Worm (Caenorhabditis elegans) whole organism, L3 larva: ENCODE results near the gene K07B1.4.

ENCODE experiments used
- ZK546.5 ChIP-seq: sonication (generic microtip); optimal IDR thresholded peaks from 2 replicates; lab custom pipeline; 2017; ENCODE audit warnings: missing biosample characterization, missing genetic modification characterization
- aly-2 ChIP-seq: fragments of 150-350 bp; optimal IDR thresholded peaks from 2 replicates; lab custom pipeline; 2014; ENCODE audit warnings: missing biosample characterization, missing genetic modification characterization
- ama-1 ChIP-seq: fragments of 150-350 bp; optimal IDR thresholded peaks from 2 replicates; lab custom pipeline; 2018
- ceh-16 ChIP-seq: sonication (generic microtip); optimal IDR thresholded peaks from 2 replicates; lab custom pipeline; 2017; ENCODE audit warnings: missing biosample characterization, missing genetic modification characterization
- ceh-28 ChIP-seq: fragments of 150-350 bp; optimal IDR thresholded peaks from 2 replicates; lab custom pipeline; 2014; ENCODE audit warnings: missing biosample characterization, missing genetic modification reagents, missing genetic modification characterization
- ceh-82 ChIP-seq: fragments of 150-350 bp; optimal IDR thresholded peaks from 2 replicates; lab custom pipeline; 2014; ENCODE audit warnings: missing biosample characterization, missing genetic modification characterization
- egl-27 ChIP-seq: sonication (generic microtip); optimal IDR thresholded peaks from 4 replicates; lab custom pipeline; 2017; ENCODE audit warnings: missing biosample characterization, missing genetic modification reagents, missing genetic modification characterization
- elt-1 ChIP-seq: fragments of 150-350 bp; optimal IDR thresholded peaks from 2 replicates; lab custom pipeline; 2014; ENCODE audit warnings: missing biosample characterization, missing genetic modification characterization
- elt-2 ChIP-seq: sonication (generic microtip); optimal IDR thresholded peaks from 2 replicates; lab custom pipeline; 2016; ENCODE audit warnings: missing genetic modification reagents, mild to moderate bottlenecking, missing genetic modification characterization, missing compliant biosample characterization
- elt-3 ChIP-seq, 3 experiments: fragments of 150-350 bp in 1 of 3; sonication (generic microtip) in 2 of 3; optimal IDR thresholded peaks; 2 replicates in 2 of 3; 4 replicates in 1 of 3; lab custom pipeline; 2014 to 2017; ENCODE audit warnings: missing biosample characterization in 3 of 3, missing genetic modification characterization in 3 of 3
- eor-1 ChIP-seq, 2 experiments: fragments of 150-350 bp; optimal IDR thresholded peaks; 2 replicates each; lab custom pipeline; 2014 to 2018; ENCODE audit warnings: missing biosample characterization in 2 of 2, missing genetic modification characterization in 2 of 2
- fkh-2 ChIP-seq: fragments of 150-350 bp; optimal IDR thresholded peaks from 2 replicates; lab custom pipeline; 2014; ENCODE audit warnings: missing biosample characterization, missing genetic modification reagents, missing genetic modification characterization
- fos-1 ChIP-seq: fragments of 150-350 bp; optimal IDR thresholded peaks from 2 replicates; lab custom pipeline; 2014; ENCODE audit warnings: missing biosample characterization, missing genetic modification characterization
- hmg-11 ChIP-seq: sonication (generic microtip); optimal IDR thresholded peaks from 2 replicates; lab custom pipeline; 2016; ENCODE audit warnings: missing genetic modification characterization, missing compliant biosample characterization
- lin-15B ChIP-seq: fragments of 150-350 bp; optimal IDR thresholded peaks from 2 replicates; lab custom pipeline; 2014; ENCODE audit warnings: missing biosample characterization, missing genetic modification characterization
- mml-1 ChIP-seq: fragments of 150-350 bp; sonication (generic microtip); optimal IDR thresholded peaks from 3 replicates; lab custom pipeline; 2014; ENCODE audit warnings: missing biosample characterization, missing genetic modification characterization
- nfya-1 ChIP-seq: sonication (generic microtip); optimal IDR thresholded peaks from 2 replicates; lab custom pipeline; 2017; ENCODE audit warnings: missing genetic modification characterization, mild to moderate bottlenecking, missing compliant biosample characterization, antibody characterized with exemption, moderate library complexity; ENCODE audit not compliant: insufficient read depth
- nhr-11 ChIP-seq: fragments of 150-350 bp; optimal IDR thresholded peaks from 2 replicates; lab custom pipeline; 2014; ENCODE audit warnings: missing biosample characterization, missing genetic modification characterization
- nhr-28 ChIP-seq: fragments of 150-350 bp; optimal IDR thresholded peaks from 2 replicates; lab custom pipeline; 2014; ENCODE audit warnings: missing biosample characterization, missing genetic modification characterization
- nhr-67 ChIP-seq: fragments of 150-350 bp; optimal IDR thresholded peaks from 2 replicates; lab custom pipeline; 2014; ENCODE audit warnings: missing biosample characterization, missing genetic modification characterization
- nhr-76 ChIP-seq: fragments of 150-350 bp; sonication (generic microtip); optimal IDR thresholded peaks from 5 replicates; lab custom pipeline; 2014; ENCODE audit warnings: missing biosample characterization, missing genetic modification characterization
- nhr-77 ChIP-seq: fragments of 150-350 bp; optimal IDR thresholded peaks from 2 replicates; lab custom pipeline; 2014; ENCODE audit warnings: missing biosample characterization, missing genetic modification characterization
- pha-4 ChIP-seq: fragments of 150-350 bp; optimal IDR thresholded peaks from 2 replicates; lab custom pipeline; 2014; ENCODE audit warnings: missing biosample characterization, missing genetic modification reagents, missing genetic modification characterization
- pqm-1 ChIP-seq: fragments of 150-350 bp; optimal IDR thresholded peaks from 2 replicates; lab custom pipeline; 2017; ENCODE audit warnings: missing biosample characterization, missing genetic modification characterization, inconsistent platforms
- sea-2 ChIP-seq: fragments of 150-350 bp; sonication (generic microtip); optimal IDR thresholded peaks from 4 replicates; lab custom pipeline; 2014; ENCODE audit warnings: missing biosample characterization, missing genetic modification reagents, missing genetic modification characterization
- snpc-4 ChIP-seq: fragments of 150-350 bp; optimal IDR thresholded peaks from 2 replicates; lab custom pipeline; 2014; ENCODE audit warnings: missing biosample characterization, missing genetic modification characterization
- tbx-2 ChIP-seq: sonication (generic microtip); optimal IDR thresholded peaks from 2 replicates; lab custom pipeline; 2016; ENCODE audit warnings: mild to moderate bottlenecking, missing genetic modification characterization, missing compliant biosample characterization
- unc-39 ChIP-seq: sonication (generic microtip); optimal IDR thresholded peaks from 4 replicates; lab custom pipeline; 2017; ENCODE audit warnings: missing biosample characterization, missing genetic modification characterization
- unc-62 ChIP-seq: fragments of 150-350 bp; sonication (generic microtip); optimal IDR thresholded peaks from 4 replicates; lab custom pipeline; 2014; ENCODE audit warnings: missing biosample characterization, missing genetic modification reagents, missing genetic modification characterization
- zag-1 ChIP-seq: fragments of 150-350 bp; optimal IDR thresholded peaks from 2 replicates; lab custom pipeline; 2014; ENCODE audit warnings: missing biosample characterization, missing genetic modification characterization
- ztf-11 ChIP-seq: fragments of 150-350 bp; optimal IDR thresholded peaks from 2 replicates; lab custom pipeline; 2014; ENCODE audit warnings: missing biosample characterization, missing genetic modification characterization
- ztf-4 ChIP-seq: fragments of 150-350 bp; optimal IDR thresholded peaks from 2 replicates; lab custom pipeline; 2014; ENCODE audit warnings: missing biosample characterization, missing genetic modification characterization

The K07B1.4 gene

ce11 chrV:9328670-9329069 is at the start of gene K07B1.4:
K07B1.4 (plus strand) TSS chrV:9328970.
- peak; percentile 19 for TF ChIP-seq elt-2 (tag; lab: Kevin White, UChicago)
- no peak for TF ChIP-seq unc-39

ce11 chrV:9282110-9282509 is 46.7 kb upstream of the K07B1.4 start, which contains the start of gene hlh-10:
hlh-10 (minus strand) TSS chrV:9282210.
- TF ChIP-seq eor-1 (tag; optimal IDR thresholded peaks at IDR 0.05; lab: Kevin White, UChicago), result no peak
- TF ChIP-seq ztf-11, result no peak
- no peak for TF ChIP-seq nhr-11 (tag; lab: Kevin White, UChicago)
- no peak for TF ChIP-seq snpc-4 (tag; lab: Kevin White, UChicago)
- no peak for TF ChIP-seq fos-1 (tag; lab: Kevin White, UChicago)
- TF ChIP-seq ztf-4 (tag; lab: Kevin White, UChicago), result no peak
- no peak for TF ChIP-seq ceh-28 (tag; lab: Kevin White, UChicago)
- TF ChIP-seq nhr-67, result no peak
- no peak for TF ChIP-seq elt-1 (tag; lab: Kevin White, UChicago)
- TF ChIP-seq elt-2 (tag; lab: Kevin White, UChicago), result no peak
- TF ChIP-seq ceh-16 (tag; lab: Kevin White, UChicago), result no peak
- TF ChIP-seq elt-3 (tag; optimal IDR thresholded peaks at IDR 0.05; lab: Kevin White, UChicago), result no peak
- no peak for TF ChIP-seq tbx-2 (tag; lab: Kevin White, UChicago)
- TF ChIP-seq egl-27 (tag; lab: Kevin White, UChicago), result no peak
- no peak for TF ChIP-seq pqm-1 (tag; lab: Kevin White, UChicago)
- no peak for TF ChIP-seq ZK546.5 (tag; lab: Kevin White, UChicago)
- no peak for TF ChIP-seq hmg-11 (tag; lab: Kevin White, UChicago)
- TF ChIP-seq nfya-1, result no peak

ce11 chrV:9283452-9283851 is 45.3 kb upstream of the K07B1.4 start:
- TF ChIP-seq pha-4 (tag; lab: Kevin White, UChicago) (no peak), zag-1 (no peak), ztf-4 (tag; lab: Kevin White, UChicago) (no peak), ZK546.5 (tag; lab: Kevin White, UChicago) (no peak), hmg-11 (tag; lab: Kevin White, UChicago) (no peak)

ce11 chrV:9287460-9287859 is 41.3 kb upstream of the K07B1.4 start, which contains the start of gene lron-2:
lron-2 (minus strand) TSS chrV:9287560.
- TF ChIP-seq fos-1 (tag; lab: Kevin White, UChicago) (no peak), nhr-76 (tag; lab: Kevin White, UChicago) (no peak), ZK546.5 (tag; lab: Kevin White, UChicago) (no peak), lin-15B (tag; lab: Kevin White, UChicago) (no peak), nfya-1 (no peak), ceh-82 (tag; lab: Kevin White, UChicago) (no peak), unc-62 (no peak), nhr-67 (no peak), ama-1 (lab: Kevin White, UChicago) (no peak), sea-2 (no peak)

ce11 chrV:9291919-9292318 is 36.9 kb upstream of the K07B1.4 start, which contains the start of gene ZK682.7:
ZK682.7 (minus strand) TSS chrV:9292165.
- no peak for TF ChIP-seq eor-1 (tag; optimal IDR thresholded peaks at IDR 0.05; lab: Kevin White, UChicago)
- no peak for TF ChIP-seq fkh-2 (tag; lab: Kevin White, UChicago)
- TF ChIP-seq egl-27 (tag; lab: Kevin White, UChicago), result no peak
- no peak for TF ChIP-seq ceh-28 (tag; lab: Kevin White, UChicago)
- TF ChIP-seq mml-1 (tag; lab: Kevin White, UChicago), result no peak
- no peak for TF ChIP-seq zag-1
- no peak for TF ChIP-seq hmg-11 (tag; lab: Kevin White, UChicago)
- TF ChIP-seq nhr-28 (tag; lab: Kevin White, UChicago), result no peak
- TF ChIP-seq ceh-82 (tag; lab: Kevin White, UChicago), result no peak
- no peak for TF ChIP-seq tbx-2 (tag; lab: Kevin White, UChicago)
- no peak for TF ChIP-seq nhr-77
- TF ChIP-seq elt-2 (tag; lab: Kevin White, UChicago), result no peak
- no peak for TF ChIP-seq aly-2 (tag; lab: Kevin White, UChicago)
- TF ChIP-seq pqm-1 (tag; lab: Kevin White, UChicago), result no peak
- TF ChIP-seq unc-62, result no peak
- no peak for TF ChIP-seq nhr-11 (tag; lab: Kevin White, UChicago)
- no peak for TF ChIP-seq elt-1 (tag; lab: Kevin White, UChicago)
